Worm (Caenorhabditis elegans) whole organism, L1 larva: Measurements from ENCODE around the gene sre-4.
"Not testable (repeated sequence)": the region's sequence is repeated elsewhere in the genome, so short reads cannot be mapped to it uniquely, and the experiment has no call there.

ENCODE experiments used
- lin-39 ChIP-seq: fragments of 150-350 bp; optimal IDR thresholded peaks from 2 replicates; lab custom pipeline; 2014; ENCODE audit warnings: missing biosample characterization, missing genetic modification reagents, missing genetic modification characterization
- nhr-77 ChIP-seq: fragments of 150-350 bp; optimal IDR thresholded peaks from 2 replicates; lab custom pipeline; 2014; ENCODE audit warnings: missing biosample characterization, missing genetic modification characterization
- skn-1 ChIP-seq: fragments of 150-350 bp; optimal IDR thresholded peaks from 2 replicates; lab custom pipeline; 2014; ENCODE audit warnings: missing biosample characterization, missing genetic modification characterization

- TF ChIP-seq lin-39, nhr-77, skn-1 (tag; lab: Kevin White, UChicago): not testable (repeated sequence)
Observed at ce11 chrIV:9740851-9741549, 43.6 kb downstream of the sre-4 start, which contains the start of gene gln-6.
